Fruit fly (Drosophila melanogaster) whole organism, embryonic: ENCODE results near the gene Nepl21.

Source experiments
- ATbp ChIP-seq: fragments of 200-800 bp; sonication (Bioruptor generic); optimal IDR thresholded peaks from 2 replicates; lab custom pipeline; 2017; ENCODE audit warnings: missing biosample characterization, mild to moderate bottlenecking, missing genetic modification characterization, missing genetic modification reagents
- Asciz ChIP-seq: fragments of 200-800 bp; sonication (Bioruptor generic); optimal IDR thresholded peaks from 2 replicates; lab custom pipeline; 2017; ENCODE audit warnings: missing biosample characterization, mild to moderate bottlenecking, missing genetic modification characterization, missing genetic modification reagents
- CG10543 ChIP-seq: fragments of 200-800 bp; sonication (Bioruptor generic); optimal IDR thresholded peaks from 3 replicates; lab custom pipeline; 2017; ENCODE audit warnings: missing biosample characterization, mild to moderate bottlenecking, missing genetic modification characterization, moderate library complexity
- CG10979 ChIP-seq: fragments of 200-800 bp; sonication (Bioruptor generic); optimal IDR thresholded peaks from 2 replicates; lab custom pipeline; 2018; ENCODE audit warnings: missing biosample characterization, mild to moderate bottlenecking, missing genetic modification characterization, moderate library complexity
- CG11504 ChIP-seq: fragments of 200-800 bp; sonication (Bioruptor generic); optimal IDR thresholded peaks from 3 replicates; lab custom pipeline; 2019; ENCODE audit warnings: missing biosample characterization, mild to moderate bottlenecking, missing genetic modification characterization, moderate library complexity
- CG12071 ChIP-seq: fragments of 200-800 bp; sonication (Bioruptor generic); optimal IDR thresholded peaks from 3 replicates; lab custom pipeline; 2018; ENCODE audit warnings: missing biosample characterization, mild to moderate bottlenecking, missing genetic modification characterization
- CG12155 ChIP-seq: fragments of 200-800 bp; sonication (Bioruptor generic); optimal IDR thresholded peaks from 3 replicates; lab custom pipeline; 2016; ENCODE audit warnings: missing biosample characterization, missing genetic modification characterization
- CG12391 ChIP-seq: fragments of 200-800 bp; sonication (Bioruptor generic); optimal IDR thresholded peaks from 3 replicates; lab custom pipeline; 2018; ENCODE audit warnings: missing biosample characterization, mild to moderate bottlenecking, missing genetic modification characterization, moderate library complexity
- CG12769 ChIP-seq: fragments of 200-800 bp; sonication (Bioruptor generic); optimal IDR thresholded peaks from 2 replicates; lab custom pipeline; 2019; ENCODE audit warnings: missing biosample characterization, mild to moderate bottlenecking, missing genetic modification characterization, moderate library complexity
- CG13123 ChIP-seq: fragments of 200-800 bp; sonication (Bioruptor generic); optimal IDR thresholded peaks from 2 replicates; lab custom pipeline; 2016; ENCODE audit warnings: missing biosample characterization, missing genetic modification characterization
- CG14667 ChIP-seq: fragments of 200-800 bp; sonication (Bioruptor generic); IDR thresholded peaks from 2 replicates; pipeline ENCODE4 v1.3.6; 2022; ENCODE audit warnings: missing biosample characterization, missing genetic modification characterization
- CG15479 ChIP-seq: fragments of 200-800 bp; sonication (Bioruptor generic); optimal IDR thresholded peaks from 3 replicates; lab custom pipeline; 2019; ENCODE audit warnings: missing biosample characterization, mild to moderate bottlenecking, missing genetic modification characterization, moderate library complexity
- CG2678 ChIP-seq: fragments of 200-800 bp; sonication (Bioruptor generic); optimal IDR thresholded peaks from 3 replicates; lab custom pipeline; 2019; ENCODE audit warnings: missing biosample characterization, mild to moderate bottlenecking, missing genetic modification characterization, moderate library complexity
- CG31224 ChIP-seq: fragments of 200-800 bp; sonication (Bioruptor generic); IDR thresholded peaks from 2 replicates; pipeline ENCODE4 v1.3.6; 2022; ENCODE audit warnings: missing biosample characterization, missing genetic modification characterization
- CG34422 ChIP-seq: fragments of 200-800 bp; sonication (Bioruptor generic); IDR thresholded peaks from 3 replicates; pipeline ENCODE4 v1.3.6; 2022; ENCODE audit warnings: missing biosample characterization, missing genetic modification characterization
- CG42726 ChIP-seq: fragments of 200-800 bp; sonication (Bioruptor generic); IDR thresholded peaks from 2 replicates; pipeline ENCODE4 v1.3.6; 2022; ENCODE audit warnings: missing biosample characterization, missing genetic modification characterization; ENCODE audit not compliant: partially characterized antibody
- CG5953 ChIP-seq: fragments of 200-800 bp; sonication (Bioruptor generic); IDR thresholded peaks from 2 replicates; pipeline ENCODE4 v1.3.6; 2022; ENCODE audit warnings: missing biosample characterization, missing genetic modification characterization
- CG7786 ChIP-seq: fragments of 200-800 bp; sonication (Bioruptor generic); optimal IDR thresholded peaks from 2 replicates; lab custom pipeline; 2016; ENCODE audit warnings: missing biosample characterization, missing genetic modification characterization
- CG8765 ChIP-seq: fragments of 200-800 bp; sonication (Bioruptor generic); IDR thresholded peaks from 2 replicates; pipeline ENCODE4 v1.3.6; 2022; ENCODE audit warnings: missing biosample characterization, missing genetic modification characterization
- CTCF ChIP-seq: fragments of 200-800 bp; sonication (Bioruptor generic); optimal IDR thresholded peaks from 2 replicates; lab custom pipeline; 2017; ENCODE audit warnings: missing biosample characterization, mild to moderate bottlenecking, missing genetic modification characterization, moderate library complexity
- Deaf1 ChIP-seq: fragments of 200-800 bp; optimal IDR thresholded peaks from 3 replicates; lab custom pipeline; 2019; ENCODE audit warnings: missing biosample characterization, mild to moderate bottlenecking, missing genetic modification characterization, moderate library complexity
- Drgx ChIP-seq: fragments of 200-800 bp; sonication (Bioruptor generic); IDR thresholded peaks from 2 replicates; pipeline ENCODE4 v1.3.6; 2022; ENCODE audit warnings: missing biosample characterization, missing genetic modification characterization
- Elba2 ChIP-seq: fragments of 200-800 bp; sonication (Bioruptor generic); optimal IDR thresholded peaks from 3 replicates; lab custom pipeline; 2016; ENCODE audit warnings: missing biosample characterization, missing genetic modification characterization
- Ets97D ChIP-seq: fragments of 200-800 bp; sonication (Bioruptor generic); optimal IDR thresholded peaks from 3 replicates; lab custom pipeline; 2016; ENCODE audit warnings: missing biosample characterization, missing genetic modification characterization
- HmgD ChIP-seq: fragments of 200-800 bp; sonication (Bioruptor generic); optimal IDR thresholded peaks from 3 replicates; lab custom pipeline; 2016; ENCODE audit warnings: missing biosample characterization, missing genetic modification characterization
- Meics ChIP-seq: fragments of 200-800 bp; sonication (Bioruptor generic); optimal IDR thresholded peaks from 2 replicates; lab custom pipeline; 2017; ENCODE audit warnings: missing biosample characterization, mild to moderate bottlenecking, missing genetic modification characterization
- Pdp1 ChIP-seq, 2 experiments: fragments of 200-800 bp; sonication (Bioruptor generic); optimal IDR thresholded peaks; 3 replicates each; lab custom pipeline; 2016; ENCODE audit warnings: missing biosample characterization in 2 of 2, missing genetic modification characterization in 2 of 2, mild to moderate bottlenecking in 1 of 2, moderate library complexity in 1 of 2
- Ssrp ChIP-seq: fragments of 200-800 bp; sonication (Bioruptor generic); optimal IDR thresholded peaks from 2 replicates; lab custom pipeline; 2018; ENCODE audit warnings: missing biosample characterization, mild to moderate bottlenecking, missing genetic modification characterization, moderate library complexity
- Usf ChIP-seq: fragments of 200-800 bp; sonication (Bioruptor generic); optimal IDR thresholded peaks from 2 replicates; lab custom pipeline; 2017; ENCODE audit warnings: missing genotype, missing biosample characterization, missing genetic modification characterization
- cg ChIP-seq: fragments of 200-800 bp; sonication (Bioruptor generic); optimal IDR thresholded peaks from 3 replicates; lab custom pipeline; 2019; ENCODE audit warnings: missing biosample characterization, mild to moderate bottlenecking, missing genetic modification characterization, moderate library complexity
- chif ChIP-seq, 2 experiments: fragments of 200-800 bp; sonication (Bioruptor generic); optimal IDR thresholded peaks; 3 replicates each; lab custom pipeline; 2016; ENCODE audit warnings: missing biosample characterization in 2 of 2, missing genetic modification characterization in 2 of 2
- chm ChIP-seq: fragments of 200-800 bp; sonication (Bioruptor generic); IDR thresholded peaks from 2 replicates; pipeline ENCODE4 v1.3.6; 2022; ENCODE audit warnings: missing biosample characterization, missing genetic modification characterization
- chn ChIP-seq: fragments of 200-800 bp; sonication (Bioruptor generic); optimal IDR thresholded peaks from 2 replicates; lab custom pipeline; 2016; ENCODE audit warnings: missing biosample characterization, missing genetic modification characterization
- crol ChIP-seq: fragments of 200-800 bp; sonication (Bioruptor generic); IDR thresholded peaks from 2 replicates; pipeline ENCODE4 v1.3.6; 2022; ENCODE audit warnings: missing biosample characterization, missing genetic modification characterization
- emc ChIP-seq: fragments of 200-800 bp; sonication (Bioruptor generic); optimal IDR thresholded peaks from 2 replicates; lab custom pipeline; 2016; ENCODE audit warnings: missing biosample characterization, missing genetic modification characterization
- ewg ChIP-seq: fragments of 200-800 bp; sonication (Bioruptor generic); optimal IDR thresholded peaks from 3 replicates; lab custom pipeline; 2017; ENCODE audit warnings: mild to moderate bottlenecking, missing biosample characterization, missing genetic modification reagents, missing genetic modification characterization
- gcm ChIP-seq: fragments of 200-800 bp; sonication (Bioruptor generic); optimal IDR thresholded peaks from 2 replicates; lab custom pipeline; 2019; ENCODE audit warnings: missing biosample characterization, mild to moderate bottlenecking, missing genetic modification characterization, moderate library complexity
- hbn ChIP-seq: fragments of 200-800 bp; sonication (Bioruptor generic); IDR thresholded peaks from 2 replicates; pipeline ENCODE4 v1.3.6; 2022; ENCODE audit warnings: missing biosample characterization, missing genetic modification characterization; ENCODE audit not compliant: partially characterized antibody
- hth ChIP-seq: fragments of >200 bp; optimal IDR thresholded peaks from 2 replicates; lab custom pipeline; 2017; ENCODE audit warnings: inconsistent platforms
- lab ChIP-seq: fragments of 200-800 bp; sonication (Bioruptor generic); optimal IDR thresholded peaks from 3 replicates; lab custom pipeline; 2017; ENCODE audit warnings: missing biosample characterization, missing genetic modification characterization, mild to moderate bottlenecking, moderate library complexity, missing genetic modification reagents
- maf-S ChIP-seq: fragments of 200-800 bp; sonication (Bioruptor generic); optimal IDR thresholded peaks from 2 replicates; lab custom pipeline; 2016; ENCODE audit warnings: missing biosample characterization, missing genetic modification characterization
- oc ChIP-seq: fragments of 200-800 bp; sonication (Bioruptor generic); optimal IDR thresholded peaks from 2 replicates; lab custom pipeline; 2018; ENCODE audit warnings: missing biosample characterization, mild to moderate bottlenecking, missing genetic modification characterization, moderate library complexity
- otp ChIP-seq: fragments of 200-800 bp; sonication (Bioruptor generic); IDR thresholded peaks from 3 replicates; pipeline ENCODE4, ENCODE4 v1.3.6; 2022; ENCODE audit warnings: missing biosample characterization, missing genetic modification characterization
- p53 ChIP-seq: fragments of 200-800 bp; sonication (Bioruptor generic); optimal IDR thresholded peaks from 2 replicates; lab custom pipeline; 2016; ENCODE audit warnings: missing biosample characterization, missing genetic modification characterization
- pho ChIP-seq: fragments of 200-800 bp; sonication (Bioruptor generic); optimal IDR thresholded peaks from 2 replicates; lab custom pipeline; 2016; ENCODE audit warnings: missing biosample characterization, missing genetic modification characterization
- phol ChIP-seq: fragments of 200-800 bp; sonication (Bioruptor generic); optimal IDR thresholded peaks from 3 replicates; lab custom pipeline; 2018; ENCODE audit warnings: missing biosample characterization, mild to moderate bottlenecking, missing genetic modification characterization, moderate library complexity
- pum ChIP-seq: fragments of 200-800 bp; sonication (Bioruptor generic); optimal IDR thresholded peaks from 2 replicates; lab custom pipeline; 2016; ENCODE audit warnings: missing biosample characterization, missing genetic modification characterization
- rib ChIP-seq: fragments of 200-800 bp; sonication (Bioruptor generic); IDR thresholded peaks from 2 replicates; pipeline ENCODE4 v1.3.6; 2022; ENCODE audit warnings: missing biosample characterization, missing genetic modification characterization
- sd ChIP-seq: fragments of 200-800 bp; sonication (Bioruptor generic); optimal IDR thresholded peaks from 3 replicates; lab custom pipeline; 2018; ENCODE audit warnings: missing biosample characterization, mild to moderate bottlenecking, missing genetic modification characterization, moderate library complexity
- sens ChIP-seq: fragments of 200-800 bp; sonication (Bioruptor generic); peaks from one replicate; lab custom pipeline; 2016; ENCODE audit warnings: missing biosample characterization, missing genetic modification characterization
- tgo ChIP-seq: fragments of 200-800 bp; sonication (Bioruptor generic); IDR thresholded peaks from 3 replicates; pipeline ENCODE4 v1.3.6; 2022; ENCODE audit warnings: missing biosample characterization, missing genetic modification characterization
- unpg ChIP-seq: fragments of 200-800 bp; sonication (Bioruptor generic); optimal IDR thresholded peaks from 3 replicates; lab custom pipeline; 2018; ENCODE audit warnings: missing biosample characterization, mild to moderate bottlenecking, missing genetic modification characterization, moderate library complexity
- vvl ChIP-seq: fragments of 200-800 bp; sonication (Bioruptor generic); IDR thresholded peaks from 2 replicates; pipeline ENCODE4 v1.3.6; 2022; ENCODE audit warnings: missing biosample characterization, missing genetic modification characterization

The Nepl21 gene

dm6 chr3R:28903392-28903791 lies 19.9 kb downstream of the Nepl21 start:
- TF ChIP-seq Usf (GFP tag; lab: Kevin White, UChicago) (no peak), Elba2 (no peak), CG12155 (GFP tag; lab: Kevin White, UChicago) (no peak), CG10543 (GFP tag; lab: Kevin White, UChicago) (peak; percentile 45), pho (GFP tag; lab: Kevin White, UChicago) (no peak), Ssrp (tag; lab: Kevin White, UChicago) (no peak), maf-S (GFP tag; lab: Kevin White, UChicago) (no peak), CG12769 (tag; lab: Kevin White, UChicago) (peak; percentile 33), CG14667 (GFP tag; lab: Robert Waterston, UW) (no peak), CTCF (GFP tag; lab: Kevin White, UChicago) (no peak), CG42726 (GFP tag; lab: Robert Waterston, UW) (0 out of 2 replicates have a peak, but pooled peaks have one; percentile 7), chm (0 out of 2 replicates have a peak, but pooled peaks have one; percentile 25), Ets97D (GFP tag; lab: Kevin White, UChicago) (peak; percentile 12), emc (GFP tag; lab: Kevin White, UChicago) (no peak), CG11504 (tag; lab: Kevin White, UChicago) (no peak), hbn (0 out of 2 replicates have a peak, but pooled peaks have one; percentile 22), hth (no peak), crol (GFP tag; lab: Robert Waterston, UW) (peak; percentile 77), chn (GFP tag; lab: Kevin White, UChicago) (no peak), rib (no peak), otp (GFP tag; lab: Robert Waterston, UW) (no peak), CG15479 (GFP tag; lab: Kevin White, UChicago) (no peak), Drgx (GFP tag; lab: Robert Waterston, UW) (no peak), CG7786 (GFP tag; lab: Kevin White, UChicago) (no peak), sens (GFP tag; lab: Kevin White, UChicago) (no peak), Pdp1 (GFP tag; optimal IDR thresholded peaks at IDR 0.05; lab: Kevin White, UChicago) (peak in 1 of 2 experiments; percentile 4), cg (GFP tag; lab: Kevin White, UChicago) (peak; percentile 51), Asciz (GFP tag; lab: Kevin White, UChicago) (no peak), sd (peak; percentile 15), gcm (no peak), Deaf1 (tag; lab: Kevin White, UChicago) (peak; percentile 62), HmgD (no peak), CG5953 (GFP tag; lab: Robert Waterston, UW) (no peak)

- TF ChIP-seq p53 (GFP tag; lab: Kevin White, UChicago) (no peak), lab (GFP tag; lab: Kevin White, UChicago) (peak; percentile 11), CG12391 (tag; lab: Kevin White, UChicago) (peak; percentile 52), chif (GFP tag; optimal IDR thresholded peaks at IDR 0.05; lab: Kevin White, UChicago) (peak; percentile 0 to 10), CG8765 (GFP tag; lab: Robert Waterston, UW) (no peak), unpg (peak; percentile 70), ewg (GFP tag; lab: Kevin White, UChicago) (peak; percentile 23), oc (tag; lab: Kevin White, UChicago) (peak; percentile 41), Meics (peak; percentile 35), CG10979 (tag; lab: Kevin White, UChicago) (peak; percentile 65), CG2678 (tag; lab: Kevin White, UChicago) (peak; percentile 68), pum (GFP tag; lab: Kevin White, UChicago) (peak; percentile 16), vvl (peak; percentile 70), phol (tag; lab: Kevin White, UChicago) (peak; percentile 69), CG31224 (GFP tag; lab: Robert Waterston, UW) (0 out of 2 replicates have a peak, but pooled peaks have one; percentile 18), tgo (GFP tag; lab: Robert Waterston, UW) (peak; percentile 70), CG12071 (GFP tag; lab: Kevin White, UChicago) (peak; percentile 38), CG34422 (0 out of 3 replicates have a peak, but pooled peaks have one; percentile 42), ATbp (GFP tag; lab: Kevin White, UChicago) (peak; percentile 38), CG13123 (GFP tag; lab: Kevin White, UChicago) (peak; percentile 12)
These were observed 20.7 kb downstream of the Nepl21 start for dm6 chr3R:28904174-28904573.
